Worm (Caenorhabditis elegans) whole organism, L2 larva: ENCODE results near the gene srh-213.

Experiments
- C34F6.9 ChIP-seq: fragments of 150-350 bp; optimal IDR thresholded peaks from 2 replicates; lab custom pipeline; 2014; ENCODE audit warnings: missing biosample characterization, missing genetic modification characterization
- F13H6.1 ChIP-seq: sonication (generic microtip); optimal IDR thresholded peaks from 2 replicates; lab custom pipeline; 2016; ENCODE audit warnings: missing genetic modification characterization, missing compliant biosample characterization
- R02D3.7 ChIP-seq: fragments of 150-350 bp; optimal IDR thresholded peaks from 2 replicates; lab custom pipeline; 2014; ENCODE audit warnings: missing biosample characterization, missing genetic modification characterization
- Y55F3AM.14 ChIP-seq: fragments of 200-800 bp; sonication (Bioruptor generic); optimal IDR thresholded peaks from 2 replicates; lab custom pipeline; 2018; ENCODE audit warnings: mild to moderate bottlenecking, missing genetic modification characterization, missing compliant biosample characterization
- ZK546.5 ChIP-seq: sonication (generic microtip); optimal IDR thresholded peaks from 2 replicates; lab custom pipeline; 2017; ENCODE audit warnings: missing biosample characterization, missing genetic modification characterization
- aly-2 ChIP-seq: fragments of 150-350 bp; optimal IDR thresholded peaks from 2 replicates; lab custom pipeline; 2014; ENCODE audit warnings: missing biosample characterization, missing genetic modification characterization
- ama-1 ChIP-seq: fragments of 150-350 bp; optimal IDR thresholded peaks from 2 replicates; lab custom pipeline; 2018; ENCODE audit warnings: inconsistent platforms
- blmp-1 ChIP-seq: sonication (generic microtip); optimal IDR thresholded peaks from 2 replicates; lab custom pipeline; 2017; ENCODE audit warnings: missing genetic modification characterization, mild to moderate bottlenecking, missing compliant biosample characterization, antibody characterized with exemption, moderate library complexity; ENCODE audit not compliant: insufficient read depth
- ceh-16 ChIP-seq: fragments of 150-350 bp; optimal IDR thresholded peaks from 2 replicates; lab custom pipeline; 2014; ENCODE audit warnings: missing biosample characterization, missing genetic modification characterization
- ceh-82 ChIP-seq: fragments of 150-350 bp; optimal IDR thresholded peaks from 2 replicates; lab custom pipeline; 2014; ENCODE audit warnings: missing biosample characterization, missing genetic modification characterization
- dmd-4 ChIP-seq: sonication (generic microtip); optimal IDR thresholded peaks from 2 replicates; lab custom pipeline; 2017; ENCODE audit warnings: missing biosample characterization, missing genetic modification characterization
- elt-3 ChIP-seq: sonication (generic microtip); optimal IDR thresholded peaks from 2 replicates; lab custom pipeline; 2017; ENCODE audit warnings: missing biosample characterization, missing genetic modification characterization
- fos-1 ChIP-seq: fragments of 150-350 bp; optimal IDR thresholded peaks from 2 replicates; lab custom pipeline; 2014; ENCODE audit warnings: missing biosample characterization, missing genetic modification characterization
- gmeb-1 ChIP-seq: fragments of 150-350 bp; optimal IDR thresholded peaks from 2 replicates; lab custom pipeline; 2014; ENCODE audit warnings: missing biosample characterization, missing genetic modification characterization
- lin-11 ChIP-seq: fragments of 150-350 bp; sonication (generic microtip); optimal IDR thresholded peaks from 2 replicates; lab custom pipeline; 2014; ENCODE audit warnings: missing biosample characterization, missing genetic modification characterization, inconsistent platforms, mixed read lengths
- lin-13 ChIP-seq: fragments of 150-350 bp; optimal IDR thresholded peaks from 2 replicates; lab custom pipeline; 2014; ENCODE audit warnings: missing biosample characterization, missing genetic modification reagents, missing genetic modification characterization
- lin-39 ChIP-seq: fragments of 150-350 bp; optimal IDR thresholded peaks from 2 replicates; lab custom pipeline; 2014; ENCODE audit warnings: missing biosample characterization, missing genetic modification reagents, missing genetic modification characterization
- lsy-2 ChIP-seq, 2 experiments: fragments of 150-350 bp in 1 of 2; sonication (generic microtip) in 1 of 2; optimal IDR thresholded peaks; 2 replicates each; lab custom pipeline; 2014 to 2017; ENCODE audit warnings: missing biosample characterization in 2 of 2, missing genetic modification characterization in 2 of 2
- mab-5 ChIP-seq: fragments of 150-350 bp; optimal IDR thresholded peaks from 2 replicates; lab custom pipeline; 2014; ENCODE audit warnings: missing biosample characterization, missing genetic modification characterization
- mbf-1 ChIP-seq: sonication (generic microtip); optimal IDR thresholded peaks from 2 replicates; lab custom pipeline; 2017; ENCODE audit warnings: missing biosample characterization, missing genetic modification characterization
- mdl-1 ChIP-seq, 2 experiments: fragments of 150-350 bp in 1 of 2; sonication (generic microtip) in 1 of 2; optimal IDR thresholded peaks; 2 replicates each; lab custom pipeline; 2017; ENCODE audit warnings: missing biosample characterization in 2 of 2, missing genetic modification characterization in 2 of 2
- nhr-10 ChIP-seq: sonication (generic microtip); optimal IDR thresholded peaks from 2 replicates; lab custom pipeline; 2017; ENCODE audit warnings: missing biosample characterization, missing genetic modification characterization
- nhr-11 ChIP-seq: fragments of 150-350 bp; optimal IDR thresholded peaks from 2 replicates; lab custom pipeline; 2014; ENCODE audit warnings: missing biosample characterization, missing genetic modification characterization
- nhr-129 ChIP-seq: fragments of 150-350 bp; optimal IDR thresholded peaks from 2 replicates; lab custom pipeline; 2014; ENCODE audit warnings: missing biosample characterization, missing genetic modification characterization
- nhr-21 ChIP-seq: fragments of 150-350 bp; optimal IDR thresholded peaks from 2 replicates; lab custom pipeline; 2014; ENCODE audit warnings: missing biosample characterization, missing genetic modification characterization
- nhr-23 ChIP-seq: fragments of 150-350 bp; optimal IDR thresholded peaks from 2 replicates; lab custom pipeline; 2014; ENCODE audit warnings: missing biosample characterization, missing genetic modification reagents, missing genetic modification characterization
- nhr-25 ChIP-seq: fragments of 150-350 bp; sonication (generic microtip); optimal IDR thresholded peaks from 3 replicates; lab custom pipeline; 2014; ENCODE audit warnings: missing biosample characterization, missing genetic modification characterization
- nhr-6 ChIP-seq: fragments of 150-350 bp; optimal IDR thresholded peaks from 2 replicates; lab custom pipeline; 2014; ENCODE audit warnings: missing biosample characterization, missing genetic modification characterization
- nhr-77 ChIP-seq: fragments of 150-350 bp; optimal IDR thresholded peaks from 2 replicates; lab custom pipeline; 2014; ENCODE audit warnings: missing biosample characterization, missing genetic modification characterization
- peb-1 ChIP-seq: fragments of 150-350 bp; optimal IDR thresholded peaks from 2 replicates; lab custom pipeline; 2014; ENCODE audit warnings: missing biosample characterization, missing genetic modification characterization
- sem-4 ChIP-seq: fragments of 150-350 bp; optimal IDR thresholded peaks from 2 replicates; lab custom pipeline; 2014; ENCODE audit warnings: missing biosample characterization, missing genetic modification reagents, missing genetic modification characterization
- skn-1 ChIP-seq: sonication (generic microtip); optimal IDR thresholded peaks from 2 replicates; lab custom pipeline; 2017; ENCODE audit warnings: missing biosample characterization, missing genetic modification characterization
- sma-9 ChIP-seq, 2 experiments: fragments of 150-350 bp in 1 of 2; sonication (generic microtip) in 1 of 2; optimal IDR thresholded peaks; 2 replicates each; lab custom pipeline; 2014 to 2016; ENCODE audit warnings: missing genetic modification characterization in 2 of 2, mild to moderate bottlenecking in 1 of 2, missing biosample characterization in 1 of 2, missing compliant biosample characterization in 1 of 2, missing genetic modification reagents in 1 of 2, moderate library complexity in 1 of 2
- snpc-4 ChIP-seq: fragments of 150-350 bp; optimal IDR thresholded peaks from 2 replicates; lab custom pipeline; 2014; ENCODE audit warnings: missing biosample characterization, missing genetic modification characterization
- unc-39 ChIP-seq: fragments of 150-350 bp; optimal IDR thresholded peaks from 2 replicates; lab custom pipeline; 2014; ENCODE audit warnings: missing biosample characterization, missing genetic modification characterization
- unc-62 ChIP-seq: fragments of 150-350 bp; optimal IDR thresholded peaks from 2 replicates; lab custom pipeline; 2014; ENCODE audit warnings: missing biosample characterization, missing genetic modification reagents, missing genetic modification characterization
- zag-1 ChIP-seq: fragments of 150-350 bp; optimal IDR thresholded peaks from 2 replicates; lab custom pipeline; 2014; ENCODE audit warnings: missing biosample characterization, missing genetic modification characterization
- ztf-11 ChIP-seq: sonication (generic microtip); optimal IDR thresholded peaks from 2 replicates; lab custom pipeline; 2017; ENCODE audit warnings: missing biosample characterization, missing genetic modification characterization
- ztf-4 ChIP-seq: fragments of 150-350 bp; optimal IDR thresholded peaks from 2 replicates; lab custom pipeline; 2014; ENCODE audit warnings: missing biosample characterization, missing genetic modification characterization

The srh-213 gene

DNA sequence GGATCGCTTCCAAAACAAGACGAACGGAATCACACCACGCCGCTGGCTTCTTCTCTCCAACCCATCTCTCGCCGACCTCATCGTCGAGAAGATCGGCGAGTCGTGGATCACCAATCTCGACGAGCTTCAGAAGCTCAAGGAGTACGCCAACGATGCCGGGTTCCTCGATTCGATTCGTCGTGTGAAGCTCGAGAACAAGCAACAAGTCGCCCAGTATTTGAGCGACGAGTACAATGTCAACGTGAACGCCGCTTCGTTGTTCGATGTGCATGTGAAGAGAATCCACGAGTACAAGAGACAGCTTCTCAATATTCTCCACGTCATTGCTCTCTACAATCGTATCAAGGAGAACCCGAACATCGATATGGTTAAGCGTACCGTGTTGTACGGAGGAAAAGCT, 11.2 kb downstream of the srh-213 start:
- no peak for TF ChIP-seq nhr-6 (tag; lab: Kevin White, UChicago)
- no peak for TF ChIP-seq skn-1 (tag; lab: Kevin White, UChicago)
- no peak for TF ChIP-seq lin-39 (tag; lab: Kevin White, UChicago)
- TF ChIP-seq lin-11 (tag; lab: Kevin White, UChicago) = no peak
- TF ChIP-seq, all 48 proteins: peak for 0

DNA sequence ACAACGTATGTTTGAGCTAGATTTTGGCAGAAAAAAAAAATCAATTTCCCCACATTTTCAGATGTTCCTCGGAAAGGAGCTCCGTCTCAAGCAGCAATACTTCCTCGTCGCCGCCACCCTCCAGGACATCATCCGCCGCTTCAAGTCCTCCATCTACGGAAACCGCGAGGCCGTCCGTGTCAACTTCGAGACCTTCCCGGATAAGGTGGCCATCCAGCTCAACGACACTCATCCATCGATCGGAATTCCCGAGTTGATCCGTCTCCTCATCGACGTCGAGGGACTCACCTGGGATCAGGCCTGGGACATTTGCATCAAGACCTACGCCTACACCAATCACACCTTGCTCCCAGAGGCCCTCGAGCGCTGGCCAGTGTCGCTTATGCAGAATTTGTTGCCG, 12.2 kb downstream of the srh-213 start:
- TF ChIP-seq nhr-10 (tag; lab: Kevin White, UChicago) (no peak), aly-2 (no peak), C34F6.9 (tag; lab: Kevin White, UChicago) (no peak), sem-4 (tag; lab: Kevin White, UChicago) (no peak), snpc-4 (tag; lab: Kevin White, UChicago) (no peak), nhr-25 (tag; lab: Kevin White, UChicago) (no peak), Y55F3AM.14 (GFP tag; lab: Kevin White, UChicago) (no peak), ama-1 (no peak), blmp-1 (no peak)

DNA sequence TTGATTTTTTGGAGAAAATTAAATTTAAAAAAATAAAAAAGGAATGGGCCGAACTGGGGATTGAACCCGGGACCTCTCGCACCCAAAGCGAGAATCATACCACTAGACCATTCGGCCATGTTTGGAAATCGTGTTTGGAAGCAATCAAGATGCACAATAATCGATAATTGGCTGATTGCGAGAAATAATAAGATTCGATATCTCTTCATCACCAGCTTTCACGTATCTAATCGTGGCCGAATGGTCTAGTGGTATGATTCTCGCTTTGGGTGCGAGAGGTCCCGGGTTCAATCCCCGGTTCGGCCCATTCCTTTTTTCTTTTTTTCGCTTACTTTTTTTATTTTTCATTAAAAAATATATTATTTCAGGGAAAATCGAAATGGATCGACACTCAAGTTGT, 12.8 kb downstream of the srh-213 start:
- TF ChIP-seq lin-13 (no peak), sma-9 (GFP tag; optimal IDR thresholded peaks at IDR 0.05; lab: Kevin White, UChicago) (peak; percentile 21), sma-9 (tag; optimal IDR thresholded peaks at IDR 0.05; lab: Kevin White, UChicago) (no peak)

DNA sequence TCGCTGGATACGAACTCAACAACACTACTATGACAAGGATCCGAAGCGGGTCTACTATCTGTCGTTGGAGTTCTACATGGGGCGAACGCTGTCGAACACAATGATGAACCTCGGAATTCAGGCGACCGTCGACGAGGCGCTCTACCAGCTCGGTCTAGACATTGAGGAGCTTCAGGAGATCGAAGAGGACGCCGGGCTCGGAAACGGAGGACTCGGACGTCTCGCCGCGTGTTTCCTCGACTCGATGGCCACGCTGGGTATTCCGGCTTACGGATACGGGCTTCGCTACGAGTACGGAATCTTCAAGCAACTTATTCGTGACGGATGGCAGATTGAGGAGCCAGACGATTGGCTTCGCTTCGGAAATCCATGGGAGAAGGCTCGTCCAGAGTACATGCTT, 13.2 kb downstream of the srh-213 start:
- TF ChIP-seq elt-3 = no peak
- TF ChIP-seq fos-1 (tag; lab: Kevin White, UChicago) = no peak
- TF ChIP-seq ceh-82 = no peak
- TF ChIP-seq skn-1 (tag; lab: Kevin White, UChicago) = no peak
- no peak for TF ChIP-seq C34F6.9 (tag; lab: Kevin White, UChicago)
- TF ChIP-seq nhr-10 (tag; lab: Kevin White, UChicago) = no peak
- no peak for TF ChIP-seq F13H6.1 (tag; lab: Kevin White, UChicago)
- TF ChIP-seq lsy-2 (tag; optimal IDR thresholded peaks at IDR 0.05; lab: Kevin White, UChicago) = no peak
- no peak for TF ChIP-seq sem-4 (tag; lab: Kevin White, UChicago)
- no peak for TF ChIP-seq dmd-4 (tag; lab: Kevin White, UChicago)
- no peak for TF ChIP-seq ztf-11 (tag; lab: Kevin White, UChicago)
- no peak for TF ChIP-seq ZK546.5
- TF ChIP-seq mbf-1 (tag; lab: Kevin White, UChicago) = no peak
- no peak for TF ChIP-seq mdl-1 (tag; optimal IDR thresholded peaks at IDR 0.05; lab: Kevin White, UChicago)
- TF ChIP-seq lin-39 (tag; lab: Kevin White, UChicago) = no peak
- TF ChIP-seq ztf-4 (tag; lab: Kevin White, UChicago) = no peak
- TF ChIP-seq lin-11 (tag; lab: Kevin White, UChicago) = no peak
- TF ChIP-seq mab-5 (tag; lab: Kevin White, UChicago) = no peak
- no peak for TF ChIP-seq aly-2

DNA sequence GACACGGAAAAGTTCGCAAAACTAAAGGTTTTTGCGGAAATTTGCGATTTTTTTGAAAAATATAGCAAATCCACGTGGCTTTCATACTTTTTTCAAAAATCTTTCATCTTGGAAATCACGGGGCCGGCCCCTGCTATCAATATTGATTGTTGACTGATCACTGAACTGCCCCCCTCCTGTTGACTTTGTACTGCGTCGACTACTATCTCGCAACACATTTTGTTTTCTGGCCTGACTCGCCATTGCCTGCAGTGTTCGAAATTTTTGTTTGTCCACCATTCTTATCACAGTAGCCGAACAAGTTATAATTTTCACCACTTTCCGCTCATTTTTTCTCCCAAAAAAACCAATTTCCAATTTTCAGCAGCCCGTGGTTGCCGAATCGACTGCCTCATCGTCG, 13.8 kb downstream of the srh-213 start:
- TF ChIP-seq ama-1 (no peak), nhr-129 (peak; percentile 11)

DNA sequence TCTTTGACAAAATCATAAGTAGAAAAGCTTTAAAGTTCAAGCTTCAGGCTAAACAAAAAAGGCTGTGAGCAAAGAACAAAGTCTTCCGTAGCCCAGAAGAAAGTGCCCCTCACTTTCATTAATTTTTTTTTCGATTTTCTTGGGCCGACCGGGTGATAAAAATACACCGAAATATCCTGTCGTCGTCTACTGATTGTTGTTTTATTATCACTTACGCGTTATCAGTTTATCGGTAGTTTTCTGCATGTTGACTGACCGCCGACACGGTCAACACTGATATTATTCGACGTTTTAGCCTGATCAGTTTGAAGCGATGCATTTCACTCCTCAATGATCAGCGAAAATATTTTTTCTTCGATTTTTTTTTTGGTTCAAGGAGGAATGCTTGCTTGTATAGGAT, 14.5 kb downstream of the srh-213 start:
- TF ChIP-seq skn-1 (tag; lab: Kevin White, UChicago) = no peak
- peak; percentile 51 for TF ChIP-seq fos-1 (tag; lab: Kevin White, UChicago)

DNA sequence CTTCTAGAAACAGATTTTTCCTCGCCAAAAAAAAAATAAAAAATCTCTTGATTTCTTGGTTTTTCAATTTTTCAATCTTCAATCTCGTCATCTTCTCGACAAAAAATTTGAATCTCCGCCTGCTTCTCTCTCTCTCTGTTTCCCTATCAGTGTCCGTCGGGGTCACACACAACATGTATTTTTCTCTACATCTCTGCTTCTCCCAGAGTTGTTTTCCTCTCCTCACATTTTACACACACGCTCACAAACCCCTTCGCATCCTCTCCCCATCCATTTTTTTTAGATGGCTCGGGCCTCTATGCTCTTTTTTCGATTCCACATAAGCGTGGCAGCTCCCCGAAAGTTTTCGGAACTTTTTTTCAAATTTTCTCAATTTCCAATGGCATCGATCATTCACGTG, 15.0 kb downstream of the srh-213 start:
- no peak for TF ChIP-seq unc-62 (GFP tag; lab: Kevin White, UChicago)
- no peak for TF ChIP-seq nhr-23 (tag; lab: Kevin White, UChicago)
- no peak for TF ChIP-seq mbf-1 (tag; lab: Kevin White, UChicago)
- no peak for TF ChIP-seq aly-2
- peak; percentile 64 for TF ChIP-seq fos-1 (tag; lab: Kevin White, UChicago)
- peak; percentile 42 for TF ChIP-seq snpc-4 (tag; lab: Kevin White, UChicago)
- no peak for TF ChIP-seq ZK546.5
- TF ChIP-seq nhr-21 (tag; lab: Kevin White, UChicago) = no peak
- no peak for TF ChIP-seq nhr-10 (tag; lab: Kevin White, UChicago)
- no peak for TF ChIP-seq Y55F3AM.14 (GFP tag; lab: Kevin White, UChicago)
- no peak for TF ChIP-seq nhr-11 (tag; lab: Kevin White, UChicago)
- TF ChIP-seq unc-39 (tag; lab: Kevin White, UChicago) = no peak
- TF ChIP-seq zag-1 (tag; lab: Kevin White, UChicago) = no peak
- TF ChIP-seq nhr-77 (tag; lab: Kevin White, UChicago) = no peak
- TF ChIP-seq elt-3 = no peak
- peak; percentile 51 for TF ChIP-seq gmeb-1
- TF ChIP-seq ceh-16 (tag; lab: Kevin White, UChicago) = no peak
- TF ChIP-seq blmp-1 = no peak
- TF ChIP-seq peb-1 (tag; lab: Kevin White, UChicago) = no peak
- TF ChIP-seq nhr-25 (tag; lab: Kevin White, UChicago) = no peak
- TF ChIP-seq C34F6.9 (tag; lab: Kevin White, UChicago) = peak; percentile 45
- TF ChIP-seq nhr-6 (tag; lab: Kevin White, UChicago) = no peak
- peak; percentile 44 for TF ChIP-seq lin-13
- no peak for TF ChIP-seq lin-39 (tag; lab: Kevin White, UChicago)
- TF ChIP-seq R02D3.7 (tag; lab: Kevin White, UChicago) = no peak
- TF ChIP-seq lsy-2 (tag; optimal IDR thresholded peaks at IDR 0.05; lab: Kevin White, UChicago) = peak in 1 of 2 experiments; percentile 61
- no peak for TF ChIP-seq dmd-4 (tag; lab: Kevin White, UChicago)
- TF ChIP-seq ama-1 = peak; percentile 57
